Worm (Caenorhabditis elegans): ENCODE data around the gene lgc-40.

The lgc-40 gene

ce11 chrX:2359797-2360196 lies at the start of gene lgc-40:
lgc-40 (plus strand) TSS chrX:2360097.
- TF ChIP-seq ekl-4 (GFP tag; IDR thresholded peaks at IDR 0.05): no peak
- no peak for TF ChIP-seq snpc-3.4 (tag; optimal IDR thresholded peaks at IDR 0.05)
- TF ChIP-seq ceh-27 (GFP tag; optimal IDR thresholded peaks at IDR 0.05): no peak
- TF ChIP-seq nhr-90 (tag; optimal IDR thresholded peaks at IDR 0.05): no peak
- TF ChIP-seq attf-3 (GFP tag; conservative IDR thresholded peaks at IDR 0.05): no peak
- no peak for TF ChIP-seq Y79H2A.3 (GFP tag; conservative IDR thresholded peaks at IDR 0.05)
- TF ChIP-seq nhr-179 (tag; optimal IDR thresholded peaks at IDR 0.05): no peak
- TF ChIP-seq lin-54 (GFP tag; optimal IDR thresholded peaks at IDR 0.05): no peak
- no peak for TF ChIP-seq dox-1 (GFP tag; IDR thresholded peaks at IDR 0.05)

- TF ChIP-seq hmg-1.2 (GFP tag; IDR thresholded peaks at IDR 0.05): peak; percentile 35; the same call in 1 of the 2 replicates
- TF ChIP-seq rec-8 (tag; optimal IDR thresholded peaks at IDR 0.05): no peak
- TF ChIP-seq F57A8.1 (GFP tag; optimal IDR thresholded peaks at IDR 0.05): no peak
- TF ChIP-seq nhr-179 (tag; optimal IDR thresholded peaks at IDR 0.05): no peak
- 0 out of 2 replicates have a peak, but pooled peaks have one; percentile 31 for TF ChIP-seq hsf-1 (GFP tag; IDR thresholded peaks at IDR 0.05)
- no peak for TF ChIP-seq T07F8.4 (tag; optimal IDR thresholded peaks at IDR 0.05)
- TF ChIP-seq madf-8 (GFP tag; conservative IDR thresholded peaks at IDR 0.05): no peak
Observed at ce11 chrX:2316205-2316604, 43.7 kb upstream of the lgc-40 start.

- TF ChIP-seq zfh-2 (GFP tag; conservative IDR thresholded peaks at IDR 0.05): peak; percentile 76
- TF ChIP-seq attf-5 (GFP tag; optimal IDR thresholded peaks at IDR 0.05): no peak
- TF ChIP-seq ztf-28 (GFP tag; IDR thresholded peaks at IDR 0.05): 0 out of 2 replicates have a peak, but pooled peaks have one; percentile 20
Observed at ce11 chrX:2316859-2317258, 43.0 kb upstream of the lgc-40 start.

ce11 chrX:2317480-2317879 lies 42.4 kb upstream of the lgc-40 start:
- TF ChIP-seq B0261.1 (tag; optimal IDR thresholded peaks at IDR 0.05) (no peak), cebp-1 (GFP tag; IDR thresholded peaks at IDR 0.05) (no peak), cebp-1 (tag; optimal IDR thresholded peaks at IDR 0.05) (peak; percentile 64)

ce11 chrX:2319238-2319637 lies 40.7 kb upstream of the lgc-40 start, which contains the start of gene aakg-4:
aakg-4 (minus strand) TSS chrX:2319338.
- TF ChIP-seq lin-40 (tag; optimal IDR thresholded peaks at IDR 0.05) (no peak), nhr-120 (GFP tag; IDR thresholded peaks at IDR 0.05) (no peak), nhr-179 (tag; optimal IDR thresholded peaks at IDR 0.05) (no peak), let-526 (GFP tag; IDR thresholded peaks at IDR 0.05) (no peak), ztf-3 (GFP tag; optimal IDR thresholded peaks at IDR 0.05) (no peak), xnd-1 (tag; optimal IDR thresholded peaks at IDR 0.05) (no peak), hmg-20 (GFP tag; IDR thresholded peaks at IDR 0.05) (no peak), egl-44 (GFP tag; IDR thresholded peaks at IDR 0.05) (no peak), madf-3 (GFP tag; IDR thresholded peaks at IDR 0.05) (no peak), F52B5.7 (tag; optimal IDR thresholded peaks at IDR 0.05) (no peak), tbx-9 (tag; optimal IDR thresholded peaks at IDR 0.05; ENCODE audit: borderline replicate concordance) (no peak)

- TF ChIP-seq K11D2.4 (GFP tag; IDR thresholded peaks at IDR 0.05): no peak
- peak; percentile 19 for TF ChIP-seq nhr-80 (tag; optimal IDR thresholded peaks at IDR 0.05)
Observed at ce11 chrX:2320539-2320938, 39.4 kb upstream of the lgc-40 start.

All from whole organism, young adult.